Fruit fly (Drosophila melanogaster): ENCODE measurements around the gene Pdp.

The Pdp gene

dm6 chrX:7735262-7735661, 811 bp upstream of the Pdp start:
- no peak for TF ChIP-seq ash1 (GFP tag; optimal IDR thresholded peaks at IDR 0.05)
- no peak for TF ChIP-seq Chrac-16 (GFP tag; optimal IDR thresholded peaks at IDR 0.05)
- TF ChIP-seq CG10654 (GFP tag; optimal IDR thresholded peaks at IDR 0.05): no peak
- TF ChIP-seq schlank (tag; optimal IDR thresholded peaks at IDR 0.05): no peak
- no peak for TF ChIP-seq pum (GFP tag; optimal IDR thresholded peaks at IDR 0.05)
- TF ChIP-seq Max (GFP tag; optimal IDR thresholded peaks at IDR 0.05): no peak
- no peak for TF ChIP-seq hth (optimal IDR thresholded peaks at IDR 0.05)
- TF ChIP-seq bbx (GFP tag; IDR thresholded peaks at IDR 0.05; ENCODE audit: partially characterized antibody): no peak
- no peak for TF ChIP-seq disco-r (GFP tag; optimal IDR thresholded peaks at IDR 0.05)
- TF ChIP-seq lilli (GFP tag; optimal IDR thresholded peaks at IDR 0.05): no peak
- TF ChIP-seq CG4424 (GFP tag; optimal IDR thresholded peaks at IDR 0.05): no peak
- no peak for TF ChIP-seq HLH3B (GFP tag; IDR thresholded peaks at IDR 0.05)
- no peak for TF ChIP-seq Optix (GFP tag; IDR thresholded peaks at IDR 0.05)
- peak; percentile 66 for TF ChIP-seq Med (GFP tag)
- no peak for TF ChIP-seq ara (GFP tag; IDR thresholded peaks at IDR 0.05)
- TF ChIP-seq cwo (GFP tag; optimal IDR thresholded peaks at IDR 0.05): no peak
- peak; percentile 24 for TF ChIP-seq pzg (GFP tag; optimal IDR thresholded peaks at IDR 0.05)
- TF ChIP-seq fd64A (GFP tag; optimal IDR thresholded peaks at IDR 0.05): no peak
- no peak for TF ChIP-seq pnt (GFP tag; optimal IDR thresholded peaks at IDR 0.05)
- TF ChIP-seq Doc3 (GFP tag; IDR thresholded peaks at IDR 0.05; ENCODE audit: partially characterized antibody): no peak
- TF ChIP-seq Dek (tag; optimal IDR thresholded peaks at IDR 0.05): no peak
- peak; percentile 23; the same call in 1 of the 2 replicates for TF ChIP-seq CG4360 (GFP tag; IDR thresholded peaks at IDR 0.05)
- no peak for TF ChIP-seq sim (GFP tag; IDR thresholded peaks at IDR 0.05)
- TF ChIP-seq MESR4 (GFP tag; optimal IDR thresholded peaks at IDR 0.05): peak; percentile 38
- TF ChIP-seq CG12299 (tag; optimal IDR thresholded peaks at IDR 0.05): no peak
- peak; percentile 85 for TF ChIP-seq E2f2 (GFP tag; IDR thresholded peaks at IDR 0.05)
- TF ChIP-seq Opbp (GFP tag; IDR thresholded peaks at IDR 0.05; ENCODE audit: partially characterized antibody): no peak
- no peak for TF ChIP-seq CG18764 (GFP tag; optimal IDR thresholded peaks at IDR 0.05)
- no peak for TF ChIP-seq CG2199 (GFP tag; IDR thresholded peaks at IDR 0.05)
- TF ChIP-seq cato (GFP tag; optimal IDR thresholded peaks at IDR 0.05; ENCODE audit: borderline replicate concordance): no peak
- TF ChIP-seq CG1832 (GFP tag; optimal IDR thresholded peaks at IDR 0.05): no peak
- no peak for TF ChIP-seq ERR (GFP tag; optimal IDR thresholded peaks at IDR 0.05)
- TF ChIP-seq Deaf1 (tag; optimal IDR thresholded peaks at IDR 0.05): no peak
- no peak for TF ChIP-seq Sox100B (GFP tag; optimal IDR thresholded peaks at IDR 0.05)
- no peak for TF ChIP-seq tin (GFP tag; optimal IDR thresholded peaks at IDR 0.05)
- TF ChIP-seq CG6272 (GFP tag; IDR thresholded peaks at IDR 0.05): no peak
- TF ChIP-seq org-1 (GFP tag; optimal IDR thresholded peaks at IDR 0.05): no peak
- no peak for TF ChIP-seq CG10321 (GFP tag; IDR thresholded peaks at IDR 0.05)
- no peak for TF ChIP-seq crol (GFP tag; IDR thresholded peaks at IDR 0.05)
- TF ChIP-seq zfh1 (GFP tag; IDR thresholded peaks at IDR 0.05): 0 out of 3 replicates have a peak, but pooled peaks have one; percentile 9
- no peak for TF ChIP-seq Sox102F (GFP tag; optimal IDR thresholded peaks at IDR 0.05)
- no peak for TF ChIP-seq Dfd (GFP tag; optimal IDR thresholded peaks at IDR 0.05)
- TF ChIP-seq her (GFP tag; optimal IDR thresholded peaks at IDR 0.05): no peak
- no peak for TF ChIP-seq ham (GFP tag; IDR thresholded peaks at IDR 0.05)
- peak; percentile 73 for TF ChIP-seq Dp (GFP tag; optimal IDR thresholded peaks at IDR 0.05)
- no peak for TF ChIP-seq CG12071 (GFP tag; optimal IDR thresholded peaks at IDR 0.05)
- TF ChIP-seq CG17912 (GFP tag; optimal IDR thresholded peaks at IDR 0.05): no peak
- TF ChIP-seq Fer2 (tag; optimal IDR thresholded peaks at IDR 0.05): no peak
- TF ChIP-seq CG14050 (GFP tag; IDR thresholded peaks at IDR 0.05): no peak
- no peak for TF ChIP-seq ssp (GFP tag; IDR thresholded peaks at IDR 0.05)
- TF ChIP-seq CG34224 (GFP tag; IDR thresholded peaks at IDR 0.05; ENCODE audit: partially characterized antibody): no peak
- no peak for TF ChIP-seq CG11696 (GFP tag; IDR thresholded peaks at IDR 0.05)
- peak; percentile 82 for TF ChIP-seq CG7928 (GFP tag; optimal IDR thresholded peaks at IDR 0.05)
